Worm (Caenorhabditis elegans): ENCODE measurements around the gene fbxa-147.
"Not testable (repeated sequence)": the region's sequence is repeated elsewhere in the genome, so short reads cannot be mapped to it uniquely, and the experiment has no call there.

fbxa-147 gene

ce11 chrV:14744824-14745223 lies 28.5 kb downstream of the fbxa-147 start:
- TF ChIP-seq unc-62 (GFP tag; optimal IDR thresholded peaks at IDR 0.05): no peak

DNA sequence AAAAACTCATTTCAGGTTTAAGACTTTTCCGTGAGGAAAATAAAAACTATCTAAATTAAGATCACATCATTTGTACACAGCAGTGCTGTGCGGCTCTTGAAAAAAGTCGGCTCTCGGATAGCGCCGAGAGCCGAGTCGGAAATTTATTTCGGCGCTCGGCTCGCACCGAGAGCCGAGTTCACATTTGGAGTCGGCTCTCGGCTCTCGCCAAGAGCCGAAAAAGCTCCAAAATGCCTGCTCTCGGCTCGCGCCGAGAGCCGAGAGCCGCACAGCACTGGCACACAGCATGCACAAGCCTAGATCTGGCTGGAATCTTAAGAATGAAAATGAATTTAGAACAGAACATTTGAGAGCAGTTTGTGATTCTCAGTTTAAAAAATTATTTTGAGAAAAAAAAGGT lies 30.7 kb downstream of the fbxa-147 start:
- no peak for TF ChIP-seq unc-62 (GFP tag; optimal IDR thresholded peaks at IDR 0.05)

DNA sequence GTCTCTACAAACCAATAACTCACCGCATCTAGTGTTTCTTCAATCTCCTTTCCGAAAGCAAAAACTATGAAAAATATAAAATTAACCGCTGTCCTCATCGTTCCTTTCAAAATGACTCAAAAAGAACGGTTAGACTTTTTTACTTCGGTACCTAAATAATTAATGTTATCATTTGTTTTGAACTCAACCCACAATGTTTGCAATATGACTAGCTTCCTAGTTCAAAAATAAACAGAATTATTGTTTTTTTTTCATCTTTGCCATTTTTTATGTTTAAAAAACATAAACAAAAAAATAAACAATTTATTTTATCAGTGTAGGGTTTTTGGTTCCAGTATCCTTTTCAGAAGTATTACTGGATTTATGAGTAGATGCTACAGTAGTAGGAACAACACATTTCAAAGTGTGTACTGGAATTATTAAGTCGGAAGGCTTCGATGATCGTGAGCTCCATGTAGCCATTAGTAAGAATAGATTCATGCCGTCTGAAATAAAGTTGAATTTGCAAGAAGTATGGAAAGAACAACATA lies 32.4 kb downstream of the fbxa-147 start, which contains the start of the genes lipl-8 and Y50E8A.22:
TSS of gene lipl-8 (minus strand) at position 101 of the 530 bp plus-strand sequence.
TSS of gene Y50E8A.22 (minus strand) at position 480 of the 530 bp plus-strand sequence.
- TF ChIP-seq unc-62 (GFP tag; optimal IDR thresholded peaks at IDR 0.05): no peak

ce11 chrV:14750357-14750756 lies 34.1 kb downstream of the fbxa-147 start, which contains the start of gene nspa-10:
nspa-10 (minus strand) TSS chrV:14750457.
- TF ChIP-seq unc-62 (GFP tag; optimal IDR thresholded peaks at IDR 0.05): not testable (repeated sequence)

DNA sequence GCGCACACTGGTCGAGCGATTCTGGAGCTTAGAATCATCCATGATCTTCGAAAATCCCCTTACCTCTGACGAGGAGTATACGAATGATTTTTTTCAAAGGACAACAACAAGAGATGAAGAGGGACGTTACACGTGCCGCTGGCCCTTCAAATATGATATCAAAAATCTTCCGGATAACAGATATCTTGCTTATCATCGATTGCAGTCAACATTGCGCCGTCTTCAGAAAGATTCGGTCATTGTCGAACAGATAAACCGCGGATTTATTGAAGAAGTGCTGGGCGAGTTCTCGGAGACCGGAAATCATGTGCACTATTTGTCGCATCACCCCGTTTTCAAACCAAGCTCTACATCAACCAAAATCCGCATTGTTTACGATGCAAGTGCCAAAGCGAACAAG lies 46.3 kb downstream of the fbxa-147 start:
- no peak for TF ChIP-seq unc-62 (GFP tag; optimal IDR thresholded peaks at IDR 0.05)

DNA sequence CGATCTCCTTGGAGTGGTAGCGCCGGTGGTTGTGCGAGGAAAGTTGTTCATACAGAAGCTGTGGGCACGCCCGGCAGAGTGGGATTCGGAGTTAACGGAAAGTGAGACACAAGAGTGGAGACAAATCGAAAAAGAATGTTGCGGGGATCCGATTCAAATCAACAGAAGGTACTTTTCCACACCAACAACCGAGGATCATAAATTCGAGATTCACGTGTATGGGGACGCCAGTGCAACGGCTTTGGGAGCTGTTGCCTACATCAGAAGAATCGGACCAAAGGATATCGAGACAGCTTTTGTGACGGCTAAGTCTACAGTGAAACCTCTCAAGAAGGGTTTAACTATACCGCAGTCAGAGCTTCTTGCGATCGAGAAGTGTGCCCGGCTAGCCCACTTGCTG lies 47.3 kb downstream of the fbxa-147 start:
- no peak for TF ChIP-seq unc-62 (GFP tag; optimal IDR thresholded peaks at IDR 0.05)
